Fruit fly (Drosophila melanogaster) whole organism, embryonic: ENCODE data around the gene Snx17.

Experiments
- Atf-2 ChIP-seq: fragments of 200-800 bp; sonication (Bioruptor generic); optimal IDR thresholded peaks from 2 replicates; lab custom pipeline; 2016; ENCODE audit warnings: missing biosample characterization, missing genetic modification characterization
- CG11456 ChIP-seq: fragments of 200-800 bp; sonication (Bioruptor generic); IDR thresholded peaks from 3 replicates; pipeline ENCODE4 v1.3.6; 2022; ENCODE audit warnings: missing biosample characterization, missing genetic modification characterization
- CG1529 ChIP-seq: fragments of 200-800 bp; sonication (Bioruptor generic); optimal IDR thresholded peaks from 3 replicates; lab custom pipeline; 2018; ENCODE audit warnings: missing biosample characterization, missing genetic modification characterization
- CG15479 ChIP-seq: fragments of 200-800 bp; sonication (Bioruptor generic); optimal IDR thresholded peaks from 3 replicates; lab custom pipeline; 2019; ENCODE audit warnings: missing biosample characterization, mild to moderate bottlenecking, missing genetic modification characterization, moderate library complexity
- CG1647 ChIP-seq: fragments of 200-800 bp; sonication (Bioruptor generic); optimal IDR thresholded peaks from 3 replicates; lab custom pipeline; 2016; ENCODE audit warnings: missing biosample characterization, missing genetic modification characterization
- CG18764 ChIP-seq: fragments of 200-800 bp; sonication (Bioruptor generic); optimal IDR thresholded peaks from 3 replicates; lab custom pipeline; 2016; ENCODE audit warnings: missing biosample characterization, missing genetic modification characterization
- CG2199 ChIP-seq: fragments of 200-800 bp; sonication (Bioruptor generic); IDR thresholded peaks from 3 replicates; pipeline ENCODE4 v1.3.6; 2022; ENCODE audit warnings: missing biosample characterization, missing genetic modification characterization
- CG2202 ChIP-seq: fragments of 200-800 bp; sonication (Bioruptor generic); optimal IDR thresholded peaks from 2 replicates; lab custom pipeline; 2018; ENCODE audit warnings: missing biosample characterization, mild to moderate bottlenecking, missing genetic modification characterization
- CG34422 ChIP-seq: fragments of 200-800 bp; sonication (Bioruptor generic); IDR thresholded peaks from 3 replicates; pipeline ENCODE4 v1.3.6; 2022; ENCODE audit warnings: missing biosample characterization, missing genetic modification characterization
- CG4360 ChIP-seq: fragments of 200-800 bp; sonication (Bioruptor generic); IDR thresholded peaks from 2 replicates; pipeline ENCODE4 v1.3.6; 2022; ENCODE audit warnings: missing biosample characterization, missing genetic modification characterization
- CG4404 ChIP-seq: fragments of 200-800 bp; sonication (Bioruptor generic); IDR thresholded peaks from 2 replicates; pipeline ENCODE4 v1.3.6; 2022; ENCODE audit warnings: missing biosample characterization, missing genetic modification characterization
- CG6175 ChIP-seq: fragments of 200-800 bp; sonication (Bioruptor generic); IDR thresholded peaks from 3 replicates; pipeline ENCODE4 v1.3.6; 2022; ENCODE audit warnings: missing biosample characterization, missing genetic modification characterization
- CG6272 ChIP-seq: fragments of 200-800 bp; sonication (Bioruptor generic); IDR thresholded peaks from 2 replicates; pipeline ENCODE4 v1.3.6; 2022; ENCODE audit warnings: missing biosample characterization, missing genetic modification characterization
- CG6813 ChIP-seq: fragments of 200-800 bp; sonication (Bioruptor generic); optimal IDR thresholded peaks from 2 replicates; lab custom pipeline; 2017; ENCODE audit warnings: missing biosample characterization, missing genetic modification characterization, mild to moderate bottlenecking, moderate library complexity, missing genetic modification reagents
- CG7372 ChIP-seq: fragments of 200-800 bp; sonication (Bioruptor generic); IDR thresholded peaks from 2 replicates; pipeline ENCODE4 v1.3.6; 2022; ENCODE audit warnings: missing biosample characterization, missing genetic modification characterization
- CG7786 ChIP-seq: fragments of 200-800 bp; sonication (Bioruptor generic); optimal IDR thresholded peaks from 2 replicates; lab custom pipeline; 2016; ENCODE audit warnings: missing biosample characterization, missing genetic modification characterization
- CG7839 ChIP-seq: fragments of 200-800 bp; sonication (Bioruptor generic); optimal IDR thresholded peaks from 3 replicates; lab custom pipeline; 2018; ENCODE audit warnings: missing biosample characterization, mild to moderate bottlenecking, missing genetic modification characterization, moderate library complexity
- CG7928 ChIP-seq: fragments of 200-800 bp; sonication (Bioruptor generic); optimal IDR thresholded peaks from 2 replicates; lab custom pipeline; 2017; ENCODE audit warnings: missing biosample characterization, mild to moderate bottlenecking, missing genetic modification characterization
- CG8281 ChIP-seq: fragments of 200-800 bp; sonication (Bioruptor generic); optimal IDR thresholded peaks from 2 replicates; lab custom pipeline; 2018; ENCODE audit warnings: missing biosample characterization, mild to moderate bottlenecking, missing genetic modification characterization, moderate library complexity
- CG8388 ChIP-seq: fragments of 200-800 bp; sonication (Bioruptor generic); optimal IDR thresholded peaks from 2 replicates; lab custom pipeline; 2019; ENCODE audit warnings: missing biosample characterization, mild to moderate bottlenecking, missing genetic modification characterization, moderate library complexity
- CG8478 ChIP-seq: fragments of >200 bp; optimal IDR thresholded peaks from 2 replicates; lab custom pipeline; 2018
- CG8944 ChIP-seq: fragments of 200-800 bp; sonication (Bioruptor generic); optimal IDR thresholded peaks from 3 replicates; lab custom pipeline; 2016; ENCODE audit warnings: missing biosample characterization, missing genetic modification characterization
- CG9817 ChIP-seq: fragments of 200-800 bp; sonication (Bioruptor generic); optimal IDR thresholded peaks from 2 replicates; lab custom pipeline; 2018; ENCODE audit warnings: missing biosample characterization, mild to moderate bottlenecking, missing genetic modification characterization, moderate library complexity
- Dad ChIP-seq: fragments of 200-800 bp; sonication (Bioruptor generic); optimal IDR thresholded peaks from 3 replicates; lab custom pipeline; 2016; ENCODE audit warnings: missing biosample characterization, missing genetic modification characterization
- Dbx ChIP-seq: fragments of 200-800 bp; sonication (Bioruptor generic); IDR thresholded peaks from 3 replicates; pipeline ENCODE4 v1.3.6; 2022; ENCODE audit warnings: missing biosample characterization, missing genetic modification characterization
- HmgZ ChIP-seq: fragments of 200-800 bp; sonication (Bioruptor generic); optimal IDR thresholded peaks from 2 replicates; lab custom pipeline; 2018; ENCODE audit warnings: missing biosample characterization, mild to moderate bottlenecking, missing genetic modification characterization
- Hr78 ChIP-seq, 2 experiments: fragments of 200-800 bp in 1 of 2; fragments of >200 bp in 1 of 2; sonication (Bioruptor generic) in 1 of 2; optimal IDR thresholded peaks; 2 replicates each; lab custom pipeline; 2017 to 2019; ENCODE audit warnings: missing biosample characterization in 2 of 2, missing genetic modification characterization in 2 of 2, mild to moderate bottlenecking in 1 of 2, moderate library complexity in 1 of 2
- Lpt ChIP-seq: fragments of >200 bp; optimal IDR thresholded peaks from 2 replicates; lab custom pipeline; 2018; ENCODE audit warnings: missing biosample characterization, missing genetic modification characterization
- Neu2 ChIP-seq: fragments of 200-800 bp; sonication (Bioruptor generic); optimal IDR thresholded peaks from 3 replicates; lab custom pipeline; 2016; ENCODE audit warnings: missing biosample characterization, missing genetic modification characterization, borderline replicate concordance
- Optix ChIP-seq: fragments of 200-800 bp; sonication (Bioruptor generic); IDR thresholded peaks from 3 replicates; pipeline ENCODE4 v1.3.6; 2022; ENCODE audit warnings: missing biosample characterization, missing genetic modification characterization
- PHDP ChIP-seq: fragments of 200-800 bp; sonication (Bioruptor generic); optimal IDR thresholded peaks from 3 replicates; lab custom pipeline; 2018; ENCODE audit warnings: missing biosample characterization, mild to moderate bottlenecking, missing genetic modification characterization, moderate library complexity
- Ssrp ChIP-seq: fragments of 200-800 bp; sonication (Bioruptor generic); optimal IDR thresholded peaks from 2 replicates; lab custom pipeline; 2018; ENCODE audit warnings: missing biosample characterization, mild to moderate bottlenecking, missing genetic modification characterization, moderate library complexity
- amos ChIP-seq: fragments of 200-800 bp; sonication (Bioruptor generic); IDR thresholded peaks from 2 replicates; pipeline ENCODE4 v1.3.6; 2022; ENCODE audit warnings: missing biosample characterization, missing genetic modification characterization; ENCODE audit not compliant: partially characterized antibody
- az2 ChIP-seq: fragments of 200-800 bp; sonication (Bioruptor generic); optimal IDR thresholded peaks from 3 replicates; lab custom pipeline; 2016; ENCODE audit warnings: missing biosample characterization, missing genetic modification characterization
- cad ChIP-seq: fragments of >200 bp; optimal IDR thresholded peaks from 2 replicates; lab custom pipeline; 2017; ENCODE audit warnings: missing biosample characterization, missing genetic modification characterization
- cato ChIP-seq: fragments of 200-800 bp; sonication (Bioruptor generic); optimal IDR thresholded peaks from 2 replicates; lab custom pipeline; 2016; ENCODE audit warnings: missing biosample characterization, missing genetic modification characterization, borderline replicate concordance
- chn ChIP-seq: fragments of 200-800 bp; sonication (Bioruptor generic); optimal IDR thresholded peaks from 2 replicates; lab custom pipeline; 2016; ENCODE audit warnings: missing biosample characterization, missing genetic modification characterization
- ems ChIP-seq: fragments of 200-800 bp; sonication (Bioruptor generic); optimal IDR thresholded peaks from 3 replicates; lab custom pipeline; 2016; ENCODE audit warnings: missing biosample characterization, missing genetic modification characterization
- esg ChIP-seq: fragments of 200-800 bp; sonication (Bioruptor generic); conservative IDR thresholded peaks from 2 replicates; pipeline ENCODE4 v1.3.6; 2022; ENCODE audit warnings: missing biosample characterization, missing genetic modification characterization
- fd102C ChIP-seq: fragments of 200-800 bp; sonication (Bioruptor generic); optimal IDR thresholded peaks from 2 replicates; lab custom pipeline; 2018; ENCODE audit warnings: missing biosample characterization, mild to moderate bottlenecking, missing genetic modification characterization, moderate library complexity
- fd3F ChIP-seq: fragments of 200-800 bp; sonication (Bioruptor generic); optimal IDR thresholded peaks from 2 replicates; lab custom pipeline; 2018; ENCODE audit warnings: missing biosample characterization, mild to moderate bottlenecking, missing genetic modification characterization, moderate library complexity
- gem ChIP-seq: fragments of 200-800 bp; sonication (Bioruptor generic); optimal IDR thresholded peaks from 2 replicates; lab custom pipeline; 2019; ENCODE audit warnings: missing biosample characterization, mild to moderate bottlenecking, missing genetic modification characterization, moderate library complexity
- grau ChIP-seq: fragments of 200-800 bp; optimal IDR thresholded peaks from 3 replicates; lab custom pipeline; 2019; ENCODE audit warnings: missing biosample characterization, mild to moderate bottlenecking, missing genetic modification characterization, moderate library complexity
- gro ChIP-seq: fragments of 200-800 bp; sonication (Bioruptor generic); optimal IDR thresholded peaks from 2 replicates; lab custom pipeline; 2016; ENCODE audit warnings: missing biosample characterization, missing genetic modification characterization
- jing ChIP-seq: fragments of 200-800 bp; sonication (Bioruptor generic); optimal IDR thresholded peaks from 2 replicates; lab custom pipeline; 2018; ENCODE audit warnings: missing biosample characterization, mild to moderate bottlenecking, missing genetic modification characterization
- knrl ChIP-seq: fragments of 200-800 bp; sonication (Bioruptor generic); IDR thresholded peaks from 3 replicates; pipeline ENCODE4 v1.3.6; 2022; ENCODE audit warnings: missing biosample characterization, missing genetic modification characterization; ENCODE audit not compliant: partially characterized antibody
- p53 ChIP-seq: fragments of 200-800 bp; sonication (Bioruptor generic); optimal IDR thresholded peaks from 2 replicates; lab custom pipeline; 2016; ENCODE audit warnings: missing biosample characterization, missing genetic modification characterization
- pfk ChIP-seq: fragments of 200-800 bp; sonication (Bioruptor generic); optimal IDR thresholded peaks from 2 replicates; lab custom pipeline; 2018; ENCODE audit warnings: missing biosample characterization, mild to moderate bottlenecking, missing genetic modification characterization, moderate library complexity
- pros ChIP-seq: fragments of 200-800 bp; sonication (Bioruptor generic); optimal IDR thresholded peaks from 3 replicates; lab custom pipeline; 2019; ENCODE audit warnings: missing biosample characterization, mild to moderate bottlenecking, missing genetic modification characterization, moderate library complexity
- psq ChIP-seq: fragments of 200-800 bp; sonication (Bioruptor generic); optimal IDR thresholded peaks from 2 replicates; lab custom pipeline; 2017; ENCODE audit warnings: missing biosample characterization, missing genetic modification characterization
- sd ChIP-seq: fragments of 200-800 bp; sonication (Bioruptor generic); optimal IDR thresholded peaks from 3 replicates; lab custom pipeline; 2018; ENCODE audit warnings: missing biosample characterization, mild to moderate bottlenecking, missing genetic modification characterization, moderate library complexity

Snx17 gene

dm6 chr2L:10249655-10250202 is 43.0 kb upstream of the Snx17 start (continued):
- no peak for TF ChIP-seq Dad (GFP tag; lab: Kevin White, UChicago)
- no peak for TF ChIP-seq CG8944 (GFP tag; lab: Kevin White, UChicago)
- TF ChIP-seq CG4360 (GFP tag; lab: Robert Waterston, UW): no peak
- TF ChIP-seq grau (tag; lab: Kevin White, UChicago): no peak
- no peak for TF ChIP-seq gem (tag; lab: Kevin White, UChicago)
- no peak for TF ChIP-seq Optix
- TF ChIP-seq CG6272 (GFP tag; lab: Robert Waterston, UW): no peak
- TF ChIP-seq CG6813 (GFP tag; lab: Kevin White, UChicago): no peak
- TF ChIP-seq esg (GFP tag; lab: Robert Waterston, UW): no peak
- TF ChIP-seq CG34422 (GFP tag; lab: Robert Waterston, UW): 0 out of 3 replicates have a peak, but pooled peaks have one; percentile 39
- TF ChIP-seq fd102C: peak; percentile 46
- peak; percentile 30 for TF ChIP-seq CG2202 (tag; lab: Kevin White, UChicago)
- TF ChIP-seq CG11456 (GFP tag; lab: Robert Waterston, UW): no peak
- no peak for TF ChIP-seq CG1647 (GFP tag; lab: Kevin White, UChicago)
- peak; percentile 51; the same call in 1 of the 3 replicates for TF ChIP-seq CG2199 (GFP tag; lab: Robert Waterston, UW)
- TF ChIP-seq cato (GFP tag; lab: Kevin White, UChicago): no peak
- TF ChIP-seq Lpt (GFP tag; lab: Kevin White, UChicago): no peak
- TF ChIP-seq CG15479 (GFP tag; lab: Kevin White, UChicago): peak; percentile 81
- TF ChIP-seq CG7839 (tag; lab: Kevin White, UChicago): no peak
- TF ChIP-seq ems: no peak
- TF ChIP-seq CG8478 (lab: Kevin White, UChicago): no peak
- peak; percentile 76 for TF ChIP-seq p53 (GFP tag; lab: Kevin White, UChicago)
- no peak for TF ChIP-seq PHDP (tag; lab: Kevin White, UChicago)
- TF ChIP-seq chn (GFP tag; lab: Kevin White, UChicago): no peak
- TF ChIP-seq CG8388 (GFP tag; lab: Kevin White, UChicago): no peak
- no peak for TF ChIP-seq Ssrp (tag; lab: Kevin White, UChicago)
- TF ChIP-seq pros (GFP tag; lab: Kevin White, UChicago): no peak
- TF ChIP-seq amos (GFP tag; lab: Robert Waterston, UW): no peak
- TF ChIP-seq CG7928 (GFP tag; lab: Kevin White, UChicago): no peak
- TF ChIP-seq Atf-2 (GFP tag; lab: Kevin White, UChicago): no peak
- TF ChIP-seq CG7786 (GFP tag; lab: Kevin White, UChicago): no peak
- no peak for TF ChIP-seq jing
- TF ChIP-seq psq (GFP tag; lab: Kevin White, UChicago): no peak
- TF ChIP-seq Hr78 (GFP tag; optimal IDR thresholded peaks at IDR 0.05; lab: Kevin White, UChicago): no peak
- no peak for TF ChIP-seq CG8281 (tag; lab: Kevin White, UChicago)
- TF ChIP-seq CG4404 (GFP tag; lab: Robert Waterston, UW): no peak
- TF ChIP-seq CG9817 (tag; lab: Kevin White, UChicago): no peak
- no peak for TF ChIP-seq CG7372 (GFP tag; lab: Robert Waterston, UW)
- TF ChIP-seq gro (GFP tag; lab: Kevin White, UChicago): no peak
- TF ChIP-seq CG6175: no peak
- TF ChIP-seq Dbx (GFP tag; lab: Robert Waterston, UW): no peak
- TF ChIP-seq knrl (GFP tag; lab: Robert Waterston, UW): no peak
- TF ChIP-seq az2 (GFP tag; lab: Kevin White, UChicago): no peak
- no peak for TF ChIP-seq cad (GFP tag; lab: Kevin White, UChicago)
- TF ChIP-seq sd: peak; percentile 76
- TF ChIP-seq HmgZ (tag; lab: Kevin White, UChicago): peak; percentile 0
- peak; percentile 40 for TF ChIP-seq CG1529 (GFP tag; lab: Kevin White, UChicago)
- peak; percentile 35 for TF ChIP-seq Neu2 (GFP tag; lab: Kevin White, UChicago)
- TF ChIP-seq fd3F: no peak
- TF ChIP-seq CG18764 (GFP tag; lab: Kevin White, UChicago): no peak
- TF ChIP-seq pfk (GFP tag; lab: Kevin White, UChicago): peak; percentile 75
